Worm (Caenorhabditis elegans): ENCODE results near the gene C44C10.15.

Gene C44C10.15

DNA sequence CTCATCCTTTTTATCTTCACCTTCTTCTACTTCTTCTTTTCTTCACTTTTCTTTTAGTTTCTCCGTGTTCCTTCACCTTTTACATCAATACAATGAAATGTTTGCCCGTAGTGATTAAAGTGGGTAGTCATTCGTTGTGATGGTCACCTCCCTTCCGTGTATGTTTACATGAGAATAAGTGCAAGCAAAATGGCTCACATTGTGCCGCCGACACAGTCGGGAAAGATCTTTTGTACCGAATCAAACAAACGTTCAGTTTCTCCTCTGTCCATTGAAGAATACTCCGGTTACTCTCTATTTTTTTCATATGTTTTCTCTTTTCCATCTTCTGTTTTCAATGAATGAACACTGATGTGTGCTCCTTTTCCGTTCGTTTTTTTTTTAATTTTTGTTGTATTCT lies 36.0 kb downstream of the C44C10.15 start:
- TF ChIP-seq pag-3 (tag; optimal IDR thresholded peaks at IDR 0.05; ENCODE audit: borderline replicate concordance) (no peak), elt-2 (tag; optimal IDR thresholded peaks at IDR 0.05) (no peak), pat-9 (tag; optimal IDR thresholded peaks at IDR 0.05) (no peak), ceh-31 (tag; optimal IDR thresholded peaks at IDR 0.05) (no peak), dve-1 (tag; optimal IDR thresholded peaks at IDR 0.05) (no peak), hlh-15 (tag; optimal IDR thresholded peaks at IDR 0.05) (no peak), sox-2 (GFP tag; IDR thresholded peaks at IDR 0.05) (no peak), tbx-7 (tag; optimal IDR thresholded peaks at IDR 0.05) (no peak), ahr-1 (tag; optimal IDR thresholded peaks at IDR 0.05) (no peak), C08G9.2 (tag; optimal IDR thresholded peaks at IDR 0.05) (no peak), odd-2 (tag; optimal IDR thresholded peaks at IDR 0.05) (no peak), eyg-1 (tag; optimal IDR thresholded peaks at IDR 0.05) (no peak), zip-5 (tag; optimal IDR thresholded peaks at IDR 0.05) (no peak), hlh-8 (tag; optimal IDR thresholded peaks at IDR 0.05) (no peak)

DNA sequence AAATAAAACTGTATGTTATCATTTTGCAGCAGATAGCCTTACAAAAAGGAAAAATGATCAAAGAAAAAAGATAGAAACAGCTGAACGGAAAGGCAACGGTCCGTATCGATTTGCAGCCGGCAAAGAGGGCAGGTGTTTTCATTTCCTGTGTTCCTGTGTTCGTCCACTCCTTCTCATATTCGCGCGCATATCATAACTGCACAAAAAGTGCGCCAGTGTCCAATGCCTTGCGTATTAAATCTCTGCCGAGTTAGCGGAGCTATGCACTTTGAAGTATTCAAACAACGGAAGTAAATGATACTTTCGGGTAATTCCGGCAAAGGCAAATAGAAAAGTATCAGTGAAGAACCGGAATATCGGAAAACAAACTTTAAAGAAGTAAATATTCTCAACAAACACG lies 37.6 kb downstream of the C44C10.15 start:
- TF ChIP-seq unc-3 (GFP tag; conservative IDR thresholded peaks at IDR 0.05), result no peak
- TF ChIP-seq unc-3 (tag; optimal IDR thresholded peaks at IDR 0.05), result no peak
- TF ChIP-seq ceh-34 (tag; optimal IDR thresholded peaks at IDR 0.05), result peak; percentile 31
- TF ChIP-seq lim-6 (tag; optimal IDR thresholded peaks at IDR 0.05), result no peak
- no peak for TF ChIP-seq hlh-13 (GFP tag; optimal IDR thresholded peaks at IDR 0.05)
- TF ChIP-seq ets-4 (tag; optimal IDR thresholded peaks at IDR 0.05), result no peak
- TF ChIP-seq ceh-19 (GFP tag; optimal IDR thresholded peaks at IDR 0.05), result peak; percentile 4
- no peak for TF ChIP-seq sox-4 (tag; optimal IDR thresholded peaks at IDR 0.05)
- peak; percentile 48 for TF ChIP-seq elt-2 (tag; optimal IDR thresholded peaks at IDR 0.05)
- peak; percentile 47 for TF ChIP-seq ceh-6 (GFP tag; optimal IDR thresholded peaks at IDR 0.05)
- peak; percentile 10 for TF ChIP-seq tbx-2 (tag; optimal IDR thresholded peaks at IDR 0.05)
- TF ChIP-seq che-1 (tag; optimal IDR thresholded peaks at IDR 0.05), result peak; percentile 18
- peak; percentile 2 for TF ChIP-seq nhr-232 (tag; optimal IDR thresholded peaks at IDR 0.05)

- no peak for TF ChIP-seq pqm-1 (tag; optimal IDR thresholded peaks at IDR 0.05)
- TF ChIP-seq ceh-6 (GFP tag; optimal IDR thresholded peaks at IDR 0.05), result no peak
- no peak for TF ChIP-seq T23F11.4 (GFP tag; optimal IDR thresholded peaks at IDR 0.05)
- no peak for TF ChIP-seq ceh-22 (tag; optimal IDR thresholded peaks at IDR 0.05)
- TF ChIP-seq sox-4 (tag; optimal IDR thresholded peaks at IDR 0.05), result no peak
- TF ChIP-seq pag-3 (tag; optimal IDR thresholded peaks at IDR 0.05; ENCODE audit: borderline replicate concordance), result no peak
- TF ChIP-seq hlh-8 (tag; optimal IDR thresholded peaks at IDR 0.05), result no peak
- TF ChIP-seq lin-11 (tag; optimal IDR thresholded peaks at IDR 0.05), result no peak
- no peak for TF ChIP-seq ceh-48 (tag; optimal IDR thresholded peaks at IDR 0.05)
- TF ChIP-seq odd-2 (tag; optimal IDR thresholded peaks at IDR 0.05), result no peak
- no peak for TF ChIP-seq che-1 (tag; optimal IDR thresholded peaks at IDR 0.05)
- TF ChIP-seq ahr-1 (tag; optimal IDR thresholded peaks at IDR 0.05), result no peak
- no peak for TF ChIP-seq mec-3 (tag; optimal IDR thresholded peaks at IDR 0.05; ENCODE audit: borderline replicate concordance)
- TF ChIP-seq unc-3 (GFP tag; conservative IDR thresholded peaks at IDR 0.05), result no peak
- TF ChIP-seq unc-3 (tag; optimal IDR thresholded peaks at IDR 0.05), result no peak
- TF ChIP-seq ets-4 (tag; optimal IDR thresholded peaks at IDR 0.05), result no peak
- TF ChIP-seq ceh-30 (tag; optimal IDR thresholded peaks at IDR 0.05), result no peak
- TF ChIP-seq elt-4 (tag; optimal IDR thresholded peaks at IDR 0.05), result no peak
- TF ChIP-seq ref-2 (tag; optimal IDR thresholded peaks at IDR 0.05), result no peak
These were observed 38.1 kb downstream of the C44C10.15 start for ce11 chrX:11662069-11662468.

- TF ChIP-seq tbx-7 (tag; optimal IDR thresholded peaks at IDR 0.05) (no peak), hlh-30 (tag; optimal IDR thresholded peaks at IDR 0.05; ENCODE audit: insufficient read depth) (no peak), dmd-4 (tag; optimal IDR thresholded peaks at IDR 0.05; ENCODE audit: borderline replicate concordance) (no peak), pax-1 (tag; optimal IDR thresholded peaks at IDR 0.05) (no peak), elt-2 (tag; optimal IDR thresholded peaks at IDR 0.05) (peak; percentile 97)
These were observed 38.5 kb downstream of the C44C10.15 start, which contains the start of gene sfxn-1.5 for ce11 chrX:11661625-11662024. Gene sfxn-1.5 (minus strand): TSS chrX:11661660.

Data from whole organism, late embryonic.